Worm (Caenorhabditis elegans) whole organism, young adult: ENCODE measurements around the gene srb-12.

Experiments
- B0019.2 ChIP-seq: fragments of 200-800 bp; sonication (Bioruptor generic); conservative IDR thresholded peaks from 2 replicates; pipeline ENCODE4 v1.3.6; 2022; ENCODE audit warnings: missing genetic modification reagents, missing genetic modification characterization, missing compliant biosample characterization
- B0261.1 ChIP-seq: sonication (generic microtip); optimal IDR thresholded peaks from 2 replicates; lab custom pipeline; 2016; ENCODE audit warnings: mild to moderate bottlenecking, missing genetic modification characterization, moderate library complexity, missing compliant biosample characterization
- C06A6.2 ChIP-seq: fragments of 200-800 bp; sonication (Bioruptor generic); conservative IDR thresholded peaks from 2 replicates; pipeline ENCODE4 v1.3.6; 2022; ENCODE audit warnings: missing genetic modification characterization, missing compliant biosample characterization
- C17E4.6 ChIP-seq: fragments of 200-800 bp; sonication (Bioruptor generic); IDR thresholded peaks from 2 replicates; pipeline ENCODE4 v1.3.6; 2022; ENCODE audit warnings: missing genetic modification reagents, missing genetic modification characterization, missing compliant biosample characterization
- Y53G8AR.9 ChIP-seq: fragments of 200-800 bp; sonication (Bioruptor generic); conservative IDR thresholded peaks from 2 replicates; pipeline ENCODE4 v1.3.6; 2022; ENCODE audit warnings: missing genetic modification reagents, missing genetic modification characterization, missing compliant biosample characterization
- Y56A3A.18 ChIP-seq: fragments of 200-800 bp; sonication (Bioruptor generic); IDR thresholded peaks from 2 replicates; pipeline ENCODE4 v1.3.6; 2022; ENCODE audit warnings: missing genetic modification reagents, missing genetic modification characterization, missing compliant biosample characterization
- Y67H2A.10 ChIP-seq: fragments of 200-800 bp; sonication (Bioruptor generic); conservative IDR thresholded peaks from 2 replicates; pipeline ENCODE4 v1.3.6; 2022; ENCODE audit warnings: missing genetic modification reagents, missing genetic modification characterization, missing compliant biosample characterization
- aptf-2 ChIP-seq: fragments of 200-800 bp; sonication (Bioruptor generic); conservative IDR thresholded peaks from 2 replicates; pipeline ENCODE4 v1.3.6; 2022; ENCODE audit warnings: missing genetic modification reagents, missing genetic modification characterization, missing compliant biosample characterization
- attf-5 ChIP-seq: fragments of 200-800 bp; sonication (Bioruptor generic); optimal IDR thresholded peaks from 2 replicates; lab custom pipeline; 2018; ENCODE audit warnings: mild to moderate bottlenecking, missing genetic modification characterization, missing compliant biosample characterization
- ceh-40 ChIP-seq: fragments of 200-800 bp; sonication (Bioruptor generic); IDR thresholded peaks from 2 replicates; pipeline ENCODE4 v1.3.6; 2022; ENCODE audit warnings: missing genetic modification characterization, missing compliant biosample characterization
- dox-1 ChIP-seq: fragments of 200-800 bp; sonication (Bioruptor generic); IDR thresholded peaks from 2 replicates; pipeline ENCODE4 v1.3.6; 2022; ENCODE audit warnings: missing genetic modification reagents, missing genetic modification characterization, missing compliant biosample characterization
- dpl-1 ChIP-seq: fragments of 150-350 bp; optimal IDR thresholded peaks from 2 replicates; lab custom pipeline; 2014; ENCODE audit warnings: missing biosample characterization, missing genetic modification reagents, missing genetic modification characterization
- egl-18 ChIP-seq: fragments of 200-800 bp; sonication (Bioruptor generic); IDR thresholded peaks from 2 replicates; pipeline ENCODE4 v1.3.6; 2022; ENCODE audit warnings: missing genetic modification reagents, missing genetic modification characterization, missing compliant biosample characterization
- fkh-3 ChIP-seq: sonication (generic microtip); optimal IDR thresholded peaks from 2 replicates; lab custom pipeline; 2016; ENCODE audit warnings: mild to moderate bottlenecking, missing genetic modification characterization, missing compliant biosample characterization
- him-1 ChIP-seq: sonication (generic microtip); optimal IDR thresholded peaks from 2 replicates; lab custom pipeline; 2016; ENCODE audit warnings: missing genotype, missing genetic modification reagents, missing genetic modification characterization, missing compliant biosample characterization
- hlh-26 ChIP-seq: fragments of 200-800 bp; sonication (Bioruptor generic); conservative IDR thresholded peaks from 2 replicates; pipeline ENCODE4 v1.3.6; 2022; ENCODE audit warnings: missing genetic modification reagents, missing genetic modification characterization, missing compliant biosample characterization
- hmg-20 ChIP-seq: fragments of 200-800 bp; sonication (Bioruptor generic); IDR thresholded peaks from 2 replicates; pipeline ENCODE4 v1.3.6; 2022; ENCODE audit warnings: missing genetic modification reagents, missing genetic modification characterization, missing compliant biosample characterization
- hrde-1 ChIP-seq: sonication (generic microtip); optimal IDR thresholded peaks from 2 replicates; lab custom pipeline; 2016; ENCODE audit warnings: missing genetic modification characterization, mild to moderate bottlenecking, missing compliant biosample characterization, moderate library complexity, missing genotype, missing genetic modification reagents, borderline replicate concordance
- lag-1 ChIP-seq: fragments of 200-800 bp; sonication (Bioruptor generic); IDR thresholded peaks from 2 replicates; pipeline ENCODE4 v1.3.6; 2022; ENCODE audit warnings: missing genetic modification reagents, missing genetic modification characterization, missing compliant biosample characterization
- let-526 ChIP-seq: fragments of 200-800 bp; sonication (Bioruptor generic); IDR thresholded peaks from 2 replicates; pipeline ENCODE4 v1.3.6; 2022; ENCODE audit warnings: missing genetic modification reagents, missing genetic modification characterization, missing compliant biosample characterization
- let-607 ChIP-seq, 2 experiments: fragments of 200-800 bp in 1 of 2; sonication (Bioruptor generic) in 1 of 2; sonication (generic microtip) in 1 of 2; optimal IDR thresholded peaks; 2 replicates each; lab custom pipeline; 2016 to 2018; ENCODE audit warnings: mild to moderate bottlenecking in 2 of 2, missing compliant biosample characterization in 2 of 2, missing genetic modification characterization in 2 of 2, moderate library complexity in 2 of 2, missing genotype in 1 of 2
- lir-1 ChIP-seq: fragments of 200-800 bp; sonication (Bioruptor generic); conservative IDR thresholded peaks from 2 replicates; pipeline ENCODE4 v1.3.6; 2022; ENCODE audit warnings: missing genetic modification reagents, missing genetic modification characterization, missing compliant biosample characterization
- nhr-120 ChIP-seq: fragments of 200-800 bp; sonication (Bioruptor generic); IDR thresholded peaks from 2 replicates; pipeline ENCODE4 v1.3.6; 2022; ENCODE audit warnings: missing genetic modification characterization, missing compliant biosample characterization
- nhr-80 ChIP-seq: sonication (generic microtip); optimal IDR thresholded peaks from 2 replicates; lab custom pipeline; 2016; ENCODE audit warnings: missing genetic modification characterization, missing compliant biosample characterization
- nhr-90 ChIP-seq: sonication (generic microtip); optimal IDR thresholded peaks from 2 replicates; lab custom pipeline; 2016; ENCODE audit warnings: missing genotype, mild to moderate bottlenecking, missing genetic modification characterization, missing compliant biosample characterization
- rcor-1 ChIP-seq: fragments of 200-800 bp; sonication (Bioruptor generic); IDR thresholded peaks from 2 replicates; pipeline ENCODE4 v1.3.6; 2022; ENCODE audit warnings: missing genetic modification reagents, missing genetic modification characterization, missing compliant biosample characterization
- snpc-1.1 ChIP-seq: sonication (generic microtip); optimal IDR thresholded peaks from 2 replicates; lab custom pipeline; 2017; ENCODE audit warnings: missing genetic modification characterization, mild to moderate bottlenecking, missing compliant biosample characterization, antibody characterized with exemption, moderate library complexity, missing genotype, missing genetic modification reagents; ENCODE audit not compliant: insufficient read depth
- snpc-1.3 ChIP-seq: sonication (generic microtip); optimal IDR thresholded peaks from 2 replicates; lab custom pipeline; 2017; ENCODE audit warnings: missing genetic modification characterization, mild to moderate bottlenecking, missing compliant biosample characterization, antibody characterized with exemption, moderate library complexity, missing genotype, missing genetic modification reagents; ENCODE audit not compliant: insufficient read depth
- tbx-9 ChIP-seq: sonication (generic microtip); optimal IDR thresholded peaks from 2 replicates; lab custom pipeline; 2016; ENCODE audit warnings: borderline replicate concordance, missing genetic modification characterization, inconsistent platforms, missing compliant biosample characterization
- unc-62 ChIP-seq: fragments of 150-350 bp; optimal IDR thresholded peaks from 2 replicates; lab custom pipeline; 2014; ENCODE audit warnings: missing biosample characterization, missing genetic modification reagents, missing genetic modification characterization
- zim-3 ChIP-seq: sonication (generic microtip); optimal IDR thresholded peaks from 2 replicates; lab custom pipeline; 2017; ENCODE audit warnings: mild to moderate bottlenecking, missing genetic modification characterization, moderate library complexity, missing compliant biosample characterization
- ztf-25 ChIP-seq: fragments of 200-800 bp; sonication (Bioruptor generic); IDR thresholded peaks from 2 replicates; pipeline ENCODE4 v1.3.6; 2022; ENCODE audit warnings: missing genetic modification reagents, missing genetic modification characterization, missing compliant biosample characterization
- ztf-6 ChIP-seq: fragments of 200-800 bp; sonication (Bioruptor generic); IDR thresholded peaks from 2 replicates; pipeline ENCODE4 v1.3.6; 2022; ENCODE audit warnings: missing genetic modification reagents, missing genetic modification characterization, missing compliant biosample characterization

Gene srb-12

ce11 chrII:5174370-5174769, 19.9 kb upstream of the srb-12 start, which contains the start of gene C27D6.3:
TSS of gene C27D6.3 (minus strand) at chrII:5174470.
- no peak for TF ChIP-seq Y56A3A.18 (GFP tag; lab: Robert Waterston, UW)

ce11 chrII:5172451-5172850, 18.0 kb upstream of the srb-12 start, which contains the start of gene C27D6.1:
TSS of gene C27D6.1 (plus strand) at chrII:5172751.
- TF ChIP-seq him-1 (no peak), zim-3 (tag; lab: Kevin White, UChicago) (no peak), egl-18 (GFP tag; lab: Robert Waterston, UW) (no peak), nhr-90 (tag; lab: Kevin White, UChicago) (no peak), hrde-1 (tag; lab: Kevin White, UChicago) (no peak), ceh-40 (GFP tag; lab: Robert Waterston, UW) (no peak), unc-62 (no peak), Y56A3A.18 (GFP tag; lab: Robert Waterston, UW) (no peak), lag-1 (GFP tag; lab: Robert Waterston, UW) (no peak), ztf-6 (GFP tag; lab: Robert Waterston, UW) (no peak), hlh-26 (GFP tag; lab: Robert Waterston, UW) (no peak), B0019.2 (GFP tag; lab: Robert Waterston, UW) (no peak), let-607 (tag; optimal IDR thresholded peaks at IDR 0.05; lab: Kevin White, UChicago) (no peak), attf-5 (GFP tag; lab: Kevin White, UChicago) (no peak), B0261.1 (tag; lab: Kevin White, UChicago) (no peak), C17E4.6 (GFP tag; lab: Robert Waterston, UW) (no peak), nhr-80 (tag; lab: Kevin White, UChicago) (no peak), hmg-20 (GFP tag; lab: Robert Waterston, UW) (no peak), nhr-120 (GFP tag; lab: Robert Waterston, UW) (no peak), Y53G8AR.9 (GFP tag; lab: Robert Waterston, UW) (no peak)
- TF ChIP-seq, all 124 proteins: peak for 0

- TF ChIP-seq rcor-1 (no peak), aptf-2 (GFP tag; lab: Robert Waterston, UW) (no peak), snpc-1.1 (tag; lab: Kevin White, UChicago) (no peak), let-526 (GFP tag; lab: Robert Waterston, UW) (no peak), tbx-9 (tag; lab: Kevin White, UChicago) (no peak), lir-1 (GFP tag; lab: Robert Waterston, UW) (no peak), C06A6.2 (GFP tag; lab: Robert Waterston, UW) (no peak), hlh-26 (GFP tag; lab: Robert Waterston, UW) (no peak), fkh-3 (tag; lab: Kevin White, UChicago) (no peak), ztf-25 (GFP tag; lab: Robert Waterston, UW) (no peak), Y67H2A.10 (no peak), dpl-1 (GFP tag; lab: Kevin White, UChicago) (no peak), dox-1 (GFP tag; lab: Robert Waterston, UW) (no peak), lag-1 (GFP tag; lab: Robert Waterston, UW) (no peak), snpc-1.3 (no peak)
- TF ChIP-seq, all 124 proteins: peak for 0
These were observed 17.2 kb upstream of the srb-12 start, which contains the start of gene C27D6.15 for ce11 chrII:5171610-5172009. TSS of gene C27D6.15 (plus strand) at chrII:5171910.

- TF ChIP-seq B0261.1 (tag; lab: Kevin White, UChicago), result no peak
These were observed 16.5 kb upstream of the srb-12 start, which contains the start of gene srb-1 for ce11 chrII:5170932-5171331. TSS of gene srb-1 (minus strand) at chrII:5171032.
